Fruit fly (Drosophila melanogaster) whole organism, pupa: ENCODE results near the gene Aplip1.
A peak's percentile ranks its signal among the peaks of the same experiment; 100 is the strongest.

Experiments used
- CG10348 ChIP-seq: fragments of 200-800 bp; sonication (Bioruptor generic); IDR thresholded peaks from 2 replicates; pipeline ENCODE4 v1.3.6; 2022; ENCODE audit warnings: missing biosample characterization, missing genetic modification characterization
- CG12605 ChIP-seq: fragments of 200-800 bp; sonication (Bioruptor generic); IDR thresholded peaks from 2 replicates; pipeline ENCODE4 v1.3.6; 2022; ENCODE audit warnings: missing biosample characterization, missing genetic modification characterization
- CG13204 ChIP-seq: fragments of 200-800 bp; sonication (Bioruptor generic); optimal IDR thresholded peaks from 2 replicates; lab custom pipeline; 2018; ENCODE audit warnings: missing biosample characterization, mild to moderate bottlenecking, missing genetic modification characterization, moderate library complexity
- CG14655 ChIP-seq: fragments of 200-800 bp; sonication (Bioruptor generic); optimal IDR thresholded peaks from 3 replicates; lab custom pipeline; 2017; ENCODE audit warnings: mild to moderate bottlenecking, missing biosample characterization, missing genetic modification reagents, missing genetic modification characterization
- CG15710 ChIP-seq: fragments of 200-800 bp; sonication (Bioruptor generic); optimal IDR thresholded peaks from 2 replicates; lab custom pipeline; 2018; ENCODE audit warnings: missing biosample characterization, mild to moderate bottlenecking, missing genetic modification characterization, moderate library complexity
- CG17806 ChIP-seq: fragments of 200-800 bp; sonication (Bioruptor generic); optimal IDR thresholded peaks from 2 replicates; lab custom pipeline; 2018; ENCODE audit warnings: missing biosample characterization, mild to moderate bottlenecking, missing genetic modification characterization, moderate library complexity
- CG32121 ChIP-seq: fragments of 200-800 bp; sonication (Bioruptor generic); IDR thresholded peaks from 2 replicates; pipeline ENCODE4 v1.3.6; 2022; ENCODE audit warnings: missing biosample characterization, missing genetic modification characterization
- CG34367 ChIP-seq: fragments of 200-800 bp; sonication (Bioruptor generic); optimal IDR thresholded peaks from 2 replicates; lab custom pipeline; 2018; ENCODE audit warnings: missing biosample characterization, mild to moderate bottlenecking, missing genetic modification characterization
- CG4496 ChIP-seq: fragments of 200-800 bp; sonication (Bioruptor generic); IDR thresholded peaks from 3 replicates; pipeline ENCODE4 v1.3.6; 2022; ENCODE audit warnings: missing biosample characterization, missing genetic modification characterization
- CG8159 ChIP-seq: fragments of 200-800 bp; sonication (Bioruptor generic); optimal IDR thresholded peaks from 3 replicates; lab custom pipeline; 2018; ENCODE audit warnings: missing biosample characterization, mild to moderate bottlenecking, missing genetic modification characterization, moderate library complexity
- CG8301 ChIP-seq: fragments of 200-800 bp; sonication (Bioruptor generic); optimal IDR thresholded peaks from 2 replicates; lab custom pipeline; 2018; ENCODE audit warnings: missing biosample characterization, mild to moderate bottlenecking, missing genetic modification characterization
- CG9948 ChIP-seq: fragments of 200-800 bp; sonication (Bioruptor generic); optimal IDR thresholded peaks from 2 replicates; lab custom pipeline; 2018; ENCODE audit warnings: missing biosample characterization, mild to moderate bottlenecking, missing genetic modification characterization, moderate library complexity
- D1 ChIP-seq: fragments of 200-800 bp; sonication (Bioruptor generic); optimal IDR thresholded peaks from 2 replicates; lab custom pipeline; 2018; ENCODE audit warnings: missing biosample characterization, mild to moderate bottlenecking, missing genetic modification characterization, moderate library complexity
- EcR ChIP-seq: fragments of 200-800 bp; sonication (Bioruptor generic); optimal IDR thresholded peaks from 3 replicates; lab custom pipeline; 2019; ENCODE audit warnings: missing biosample characterization, missing genetic modification characterization, mild to moderate bottlenecking, moderate library complexity, missing genetic modification reagents
- Ets98B ChIP-seq: fragments of 200-800 bp; sonication (Bioruptor generic); IDR thresholded peaks from 2 replicates; pipeline ENCODE4 v1.3.6; 2022; ENCODE audit warnings: missing biosample characterization, missing genetic modification characterization
- Pif1A ChIP-seq: fragments of 200-800 bp; sonication (Bioruptor generic); optimal IDR thresholded peaks from 3 replicates; lab custom pipeline; 2016; ENCODE audit warnings: missing biosample characterization, missing genetic modification characterization
- Pif1B ChIP-seq: fragments of 200-800 bp; sonication (Bioruptor generic); optimal IDR thresholded peaks from 3 replicates; lab custom pipeline; 2016; ENCODE audit warnings: missing biosample characterization, missing genetic modification characterization
- Snoo ChIP-seq: fragments of 200-800 bp; sonication (Bioruptor generic); optimal IDR thresholded peaks from 3 replicates; lab custom pipeline; 2017; ENCODE audit warnings: missing biosample characterization, mild to moderate bottlenecking, missing genetic modification characterization, inconsistent platforms
- fd96Ca ChIP-seq: fragments of 200-800 bp; sonication (Bioruptor generic); IDR thresholded peaks from 3 replicates; pipeline ENCODE4 v1.3.6; 2022; ENCODE audit warnings: missing biosample characterization, missing genetic modification characterization
- gl ChIP-seq: fragments of 200-800 bp; sonication (Bioruptor generic); optimal IDR thresholded peaks from 2 replicates; lab custom pipeline; 2018; ENCODE audit warnings: missing biosample characterization, mild to moderate bottlenecking, missing genetic modification characterization
- rn ChIP-seq: fragments of 200-800 bp; sonication (Bioruptor generic); IDR thresholded peaks from 2 replicates; pipeline ENCODE4 v1.3.6; 2022; ENCODE audit warnings: missing biosample characterization, missing genetic modification characterization

The Aplip1 gene

dm6 chr3L:1193123-1193844 is 2.8 kb upstream of the Aplip1 start, which contains the start of gene Trhn:
Gene Trhn (minus strand): TSS chr3L:1193173.
- TF ChIP-seq CG8301 (no peak), CG14655 (GFP tag; lab: Kevin White, UChicago) (no peak), CG13204 (no peak), CG8159 (tag; lab: Kevin White, UChicago) (no peak), Pif1B (GFP tag; lab: Kevin White, UChicago) (no peak), D1 (tag; lab: Kevin White, UChicago) (no peak)
- TF ChIP-seq, all 21 proteins: peak for 0

- no peak for TF ChIP-seq fd96Ca
- TF ChIP-seq D1 (tag; lab: Kevin White, UChicago) = no peak
- TF ChIP-seq CG10348 = no peak
- no peak for TF ChIP-seq CG4496 (GFP tag; lab: Robert Waterston, UW)
- no peak for TF ChIP-seq Pif1A (GFP tag; lab: Kevin White, UChicago)
- no peak for TF ChIP-seq EcR (GFP tag; lab: Kevin White, UChicago)
- no peak for TF ChIP-seq CG15710
- no peak for TF ChIP-seq CG12605 (GFP tag; lab: Robert Waterston, UW)
- TF ChIP-seq CG9948 (tag; lab: Kevin White, UChicago) = no peak
- TF ChIP-seq Ets98B (GFP tag; lab: Robert Waterston, UW) = no peak
- TF ChIP-seq rn (GFP tag; lab: Robert Waterston, UW) = no peak
- no peak for TF ChIP-seq gl (tag; lab: Kevin White, UChicago)
- TF ChIP-seq CG32121 (GFP tag; lab: Robert Waterston, UW) = no peak
- TF ChIP-seq CG8301 = no peak
- no peak for TF ChIP-seq CG17806 (tag; lab: Kevin White, UChicago)
- TF ChIP-seq Snoo (tag; lab: Kevin White, UChicago) = no peak
- TF ChIP-seq CG13204 = no peak
- no peak for TF ChIP-seq CG14655 (GFP tag; lab: Kevin White, UChicago)
- TF ChIP-seq CG34367 (tag; lab: Kevin White, UChicago) = no peak
Measured at dm6 chr3L:1195202-1195601, 915 bp upstream of the Aplip1 start, which contains the start of gene LysX. Gene LysX (minus strand): TSS chr3L:1195302.

- TF ChIP-seq CG8301 (peak; percentile 41), Ets98B (GFP tag; lab: Robert Waterston, UW) (no peak; the same call in 1 of the 2 replicates), EcR (GFP tag; lab: Kevin White, UChicago) (no peak), Pif1B (GFP tag; lab: Kevin White, UChicago) (no peak), CG14655 (GFP tag; lab: Kevin White, UChicago) (peak; percentile 31), CG13204 (no peak)
Measured at dm6 chr3L:1200357-1201051, 4.4 kb downstream of the Aplip1 start, which contains the start of gene mwh. Gene mwh (plus strand): TSS chr3L:1200786.

- TF ChIP-seq Ets98B (GFP tag; lab: Robert Waterston, UW) = no peak
- no peak for TF ChIP-seq EcR (GFP tag; lab: Kevin White, UChicago)
- no peak for TF ChIP-seq CG9948 (tag; lab: Kevin White, UChicago)
- no peak for TF ChIP-seq CG12605 (GFP tag; lab: Robert Waterston, UW)
- no peak for TF ChIP-seq D1 (tag; lab: Kevin White, UChicago)
- TF ChIP-seq, all 21 proteins: peak for 0
Measured at dm6 chr3L:1202588-1203195, 6.6 kb downstream of the Aplip1 start, which contains the start of gene meep. Gene meep (minus strand): TSS chr3L:1203036.

- TF ChIP-seq CG14655 (GFP tag; lab: Kevin White, UChicago) = no peak
- TF ChIP-seq Pif1B (GFP tag; lab: Kevin White, UChicago) = no peak
- TF ChIP-seq CG8301 = no peak
- no peak for TF ChIP-seq CG8159 (tag; lab: Kevin White, UChicago)
- no peak for TF ChIP-seq CG13204
- TF ChIP-seq rn (GFP tag; lab: Robert Waterston, UW) = no peak
- TF ChIP-seq CG4496 (GFP tag; lab: Robert Waterston, UW) = peak; percentile 52; the same call in 2 of the 3 replicates
- TF ChIP-seq CG10348 = no peak
- TF ChIP-seq fd96Ca = no peak
- TF ChIP-seq, all 21 proteins: peak for 1
Measured at dm6 chr3L:1203855-1204431, 7.8 kb downstream of the Aplip1 start.
